Worm (Caenorhabditis elegans) whole organism, L2 larva: ENCODE data around the gene F40G9.5.

Experiments used
- F13H6.1 ChIP-seq: sonication (generic microtip); optimal IDR thresholded peaks from 2 replicates; lab custom pipeline; 2016; ENCODE audit warnings: missing genetic modification characterization, missing compliant biosample characterization
- R02D3.7 ChIP-seq: fragments of 150-350 bp; optimal IDR thresholded peaks from 2 replicates; lab custom pipeline; 2014; ENCODE audit warnings: missing biosample characterization, missing genetic modification characterization
- Y55F3AM.14 ChIP-seq: fragments of 200-800 bp; sonication (Bioruptor generic); optimal IDR thresholded peaks from 2 replicates; lab custom pipeline; 2018; ENCODE audit warnings: mild to moderate bottlenecking, missing genetic modification characterization, missing compliant biosample characterization
- ZK546.5 ChIP-seq: sonication (generic microtip); optimal IDR thresholded peaks from 2 replicates; lab custom pipeline; 2017; ENCODE audit warnings: missing biosample characterization, missing genetic modification characterization
- alr-1 ChIP-seq: fragments of 150-350 bp; optimal IDR thresholded peaks from 2 replicates; lab custom pipeline; 2014; ENCODE audit warnings: missing biosample characterization, missing genetic modification characterization
- aly-2 ChIP-seq: fragments of 150-350 bp; optimal IDR thresholded peaks from 2 replicates; lab custom pipeline; 2014; ENCODE audit warnings: missing biosample characterization, missing genetic modification characterization
- ama-1 ChIP-seq: fragments of 150-350 bp; optimal IDR thresholded peaks from 2 replicates; lab custom pipeline; 2018; ENCODE audit warnings: inconsistent platforms
- blmp-1 ChIP-seq: sonication (generic microtip); optimal IDR thresholded peaks from 2 replicates; lab custom pipeline; 2017; ENCODE audit warnings: missing genetic modification characterization, mild to moderate bottlenecking, missing compliant biosample characterization, antibody characterized with exemption, moderate library complexity; ENCODE audit not compliant: insufficient read depth
- ceh-16 ChIP-seq: fragments of 150-350 bp; optimal IDR thresholded peaks from 2 replicates; lab custom pipeline; 2014; ENCODE audit warnings: missing biosample characterization, missing genetic modification characterization
- crh-2 ChIP-seq: sonication (generic microtip); optimal IDR thresholded peaks from 2 replicates; lab custom pipeline; 2017; ENCODE audit warnings: missing biosample characterization, missing genetic modification characterization
- egl-27 ChIP-seq: sonication (generic microtip); optimal IDR thresholded peaks from 3 replicates; lab custom pipeline; 2017; ENCODE audit warnings: missing biosample characterization, missing genetic modification reagents, missing genetic modification characterization
- elt-3 ChIP-seq: sonication (generic microtip); optimal IDR thresholded peaks from 2 replicates; lab custom pipeline; 2017; ENCODE audit warnings: missing biosample characterization, missing genetic modification characterization
- fos-1 ChIP-seq: fragments of 150-350 bp; optimal IDR thresholded peaks from 2 replicates; lab custom pipeline; 2014; ENCODE audit warnings: missing biosample characterization, missing genetic modification characterization
- gmeb-1 ChIP-seq: fragments of 150-350 bp; optimal IDR thresholded peaks from 2 replicates; lab custom pipeline; 2014; ENCODE audit warnings: missing biosample characterization, missing genetic modification characterization
- lin-39 ChIP-seq: fragments of 150-350 bp; optimal IDR thresholded peaks from 2 replicates; lab custom pipeline; 2014; ENCODE audit warnings: missing biosample characterization, missing genetic modification reagents, missing genetic modification characterization
- lsy-2 ChIP-seq, 2 experiments: fragments of 150-350 bp in 1 of 2; sonication (generic microtip) in 1 of 2; optimal IDR thresholded peaks; 2 replicates each; lab custom pipeline; 2014 to 2017; ENCODE audit warnings: missing biosample characterization in 2 of 2, missing genetic modification characterization in 2 of 2
- mab-5 ChIP-seq: fragments of 150-350 bp; optimal IDR thresholded peaks from 2 replicates; lab custom pipeline; 2014; ENCODE audit warnings: missing biosample characterization, missing genetic modification characterization
- mbf-1 ChIP-seq: sonication (generic microtip); optimal IDR thresholded peaks from 2 replicates; lab custom pipeline; 2017; ENCODE audit warnings: missing biosample characterization, missing genetic modification characterization
- mdl-1 ChIP-seq, 2 experiments: fragments of 150-350 bp in 1 of 2; sonication (generic microtip) in 1 of 2; optimal IDR thresholded peaks; 2 replicates each; lab custom pipeline; 2017; ENCODE audit warnings: missing biosample characterization in 2 of 2, missing genetic modification characterization in 2 of 2
- nhr-10 ChIP-seq: sonication (generic microtip); optimal IDR thresholded peaks from 2 replicates; lab custom pipeline; 2017; ENCODE audit warnings: missing biosample characterization, missing genetic modification characterization
- nhr-11 ChIP-seq: fragments of 150-350 bp; optimal IDR thresholded peaks from 2 replicates; lab custom pipeline; 2014; ENCODE audit warnings: missing biosample characterization, missing genetic modification characterization
- nhr-129 ChIP-seq: fragments of 150-350 bp; optimal IDR thresholded peaks from 2 replicates; lab custom pipeline; 2014; ENCODE audit warnings: missing biosample characterization, missing genetic modification characterization
- nhr-23 ChIP-seq: fragments of 150-350 bp; optimal IDR thresholded peaks from 2 replicates; lab custom pipeline; 2014; ENCODE audit warnings: missing biosample characterization, missing genetic modification reagents, missing genetic modification characterization
- nhr-237 ChIP-seq: fragments of 150-350 bp; optimal IDR thresholded peaks from 2 replicates; lab custom pipeline; 2014; ENCODE audit warnings: missing biosample characterization, missing genetic modification characterization
- nhr-25 ChIP-seq: fragments of 150-350 bp; sonication (generic microtip); optimal IDR thresholded peaks from 3 replicates; lab custom pipeline; 2014; ENCODE audit warnings: missing biosample characterization, missing genetic modification characterization
- nhr-6 ChIP-seq: fragments of 150-350 bp; optimal IDR thresholded peaks from 2 replicates; lab custom pipeline; 2014; ENCODE audit warnings: missing biosample characterization, missing genetic modification characterization
- peb-1 ChIP-seq: fragments of 150-350 bp; optimal IDR thresholded peaks from 2 replicates; lab custom pipeline; 2014; ENCODE audit warnings: missing biosample characterization, missing genetic modification characterization
- sem-4 ChIP-seq: fragments of 150-350 bp; optimal IDR thresholded peaks from 2 replicates; lab custom pipeline; 2014; ENCODE audit warnings: missing biosample characterization, missing genetic modification reagents, missing genetic modification characterization
- skn-1 ChIP-seq: sonication (generic microtip); optimal IDR thresholded peaks from 2 replicates; lab custom pipeline; 2017; ENCODE audit warnings: missing biosample characterization, missing genetic modification characterization
- sma-3 ChIP-seq: sonication (generic microtip); optimal IDR thresholded peaks from 2 replicates; lab custom pipeline; 2016; ENCODE audit warnings: missing genetic modification reagents, missing genetic modification characterization, missing compliant biosample characterization
- sma-9 ChIP-seq, 2 experiments: fragments of 150-350 bp in 1 of 2; sonication (generic microtip) in 1 of 2; optimal IDR thresholded peaks; 2 replicates each; lab custom pipeline; 2014 to 2016; ENCODE audit warnings: missing genetic modification characterization in 2 of 2, mild to moderate bottlenecking in 1 of 2, missing biosample characterization in 1 of 2, missing compliant biosample characterization in 1 of 2, missing genetic modification reagents in 1 of 2, moderate library complexity in 1 of 2
- snpc-4 ChIP-seq: fragments of 150-350 bp; optimal IDR thresholded peaks from 2 replicates; lab custom pipeline; 2014; ENCODE audit warnings: missing biosample characterization, missing genetic modification characterization
- unc-39 ChIP-seq: fragments of 150-350 bp; optimal IDR thresholded peaks from 2 replicates; lab custom pipeline; 2014; ENCODE audit warnings: missing biosample characterization, missing genetic modification characterization
- unc-55 ChIP-seq: fragments of 150-350 bp; sonication (generic microtip); optimal IDR thresholded peaks from 3 replicates; lab custom pipeline; 2014; ENCODE audit warnings: missing biosample characterization, missing genetic modification reagents, missing genetic modification characterization
- zag-1 ChIP-seq: fragments of 150-350 bp; optimal IDR thresholded peaks from 2 replicates; lab custom pipeline; 2014; ENCODE audit warnings: missing biosample characterization, missing genetic modification characterization
- ztf-11 ChIP-seq: sonication (generic microtip); optimal IDR thresholded peaks from 2 replicates; lab custom pipeline; 2017; ENCODE audit warnings: missing biosample characterization, missing genetic modification characterization
- ztf-4 ChIP-seq: fragments of 150-350 bp; optimal IDR thresholded peaks from 2 replicates; lab custom pipeline; 2014; ENCODE audit warnings: missing biosample characterization, missing genetic modification characterization

Gene F40G9.5

DNA sequence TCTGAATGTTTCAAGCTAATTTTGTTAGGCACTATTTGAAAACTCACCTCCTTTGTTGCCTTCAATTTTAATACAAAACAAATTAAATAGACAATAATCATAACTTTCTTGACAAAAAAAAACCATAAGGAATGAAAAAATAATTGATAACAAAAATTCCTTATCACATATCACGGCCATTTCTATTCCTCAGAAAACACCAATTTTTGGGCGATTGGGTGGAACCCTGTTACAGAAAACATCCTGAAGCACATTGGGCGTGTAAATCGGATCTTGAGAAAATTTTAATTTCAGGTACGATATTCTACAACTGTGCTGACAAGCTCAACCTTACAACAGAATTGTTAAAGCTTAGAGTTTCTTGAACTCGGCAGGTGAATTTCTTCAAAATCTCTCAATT, 16.3 kb upstream of the F40G9.5 start, which contains the start of gene F40G9.8:
Gene F40G9.8, minus strand, starts transcription at position 101 of the 400 bp plus-strand sequence.
- no peak for TF ChIP-seq ztf-11 (tag; lab: Kevin White, UChicago)
- no peak for TF ChIP-seq alr-1
- TF ChIP-seq nhr-23 (tag; lab: Kevin White, UChicago): no peak
- no peak for TF ChIP-seq F13H6.1 (tag; lab: Kevin White, UChicago)
- TF ChIP-seq nhr-10 (tag; lab: Kevin White, UChicago): no peak
- TF ChIP-seq mab-5 (tag; lab: Kevin White, UChicago): no peak
- no peak for TF ChIP-seq zag-1 (tag; lab: Kevin White, UChicago)
- TF ChIP-seq egl-27 (tag; lab: Kevin White, UChicago): no peak
- no peak for TF ChIP-seq ztf-4
- no peak for TF ChIP-seq mdl-1 (tag; optimal IDR thresholded peaks at IDR 0.05; lab: Kevin White, UChicago)
- TF ChIP-seq sem-4 (tag; lab: Kevin White, UChicago): no peak
- no peak for TF ChIP-seq nhr-237
- no peak for TF ChIP-seq nhr-25 (tag; lab: Kevin White, UChicago)
- no peak for TF ChIP-seq lin-39
- no peak for TF ChIP-seq nhr-6 (tag; lab: Kevin White, UChicago)
- TF ChIP-seq unc-39 (tag; lab: Kevin White, UChicago): no peak
- no peak for TF ChIP-seq ZK546.5 (tag; lab: Kevin White, UChicago)
- TF ChIP-seq snpc-4: no peak
- no peak for TF ChIP-seq skn-1 (tag; lab: Kevin White, UChicago)

DNA sequence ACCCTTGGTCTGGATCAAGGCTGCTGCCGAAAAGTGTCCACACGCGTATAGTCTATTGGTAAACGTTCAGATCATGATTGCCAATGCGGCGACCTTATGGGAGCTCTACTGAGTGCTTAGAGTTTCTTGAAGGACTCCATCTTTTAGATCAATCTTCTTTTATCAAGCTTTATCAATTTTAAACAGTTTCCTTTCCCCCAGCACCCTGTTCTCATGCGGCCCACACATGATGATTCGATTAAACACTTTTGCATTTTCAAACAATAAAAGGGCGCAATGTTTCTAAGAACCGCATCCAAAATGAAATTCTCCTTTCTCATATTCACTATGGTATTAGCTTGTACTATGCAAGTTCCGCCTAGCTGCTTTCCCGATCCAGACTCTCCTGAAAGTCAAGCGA, 15.7 kb upstream of the F40G9.5 start, which contains the start of gene F40G9.7:
Gene F40G9.7, plus strand, starts transcription at position 301 of the 400 bp plus-strand sequence.
- TF ChIP-seq mab-5 (tag; lab: Kevin White, UChicago) (no peak), nhr-129 (no peak), nhr-6 (tag; lab: Kevin White, UChicago) (no peak), sma-3 (GFP tag; lab: Kevin White, UChicago) (no peak), elt-3 (tag; lab: Kevin White, UChicago) (no peak), snpc-4 (no peak), sem-4 (tag; lab: Kevin White, UChicago) (no peak), lsy-2 (tag; optimal IDR thresholded peaks at IDR 0.05; lab: Kevin White, UChicago) (no peak), unc-55 (no peak), F13H6.1 (tag; lab: Kevin White, UChicago) (no peak), skn-1 (tag; lab: Kevin White, UChicago) (no peak), blmp-1 (no peak)

DNA sequence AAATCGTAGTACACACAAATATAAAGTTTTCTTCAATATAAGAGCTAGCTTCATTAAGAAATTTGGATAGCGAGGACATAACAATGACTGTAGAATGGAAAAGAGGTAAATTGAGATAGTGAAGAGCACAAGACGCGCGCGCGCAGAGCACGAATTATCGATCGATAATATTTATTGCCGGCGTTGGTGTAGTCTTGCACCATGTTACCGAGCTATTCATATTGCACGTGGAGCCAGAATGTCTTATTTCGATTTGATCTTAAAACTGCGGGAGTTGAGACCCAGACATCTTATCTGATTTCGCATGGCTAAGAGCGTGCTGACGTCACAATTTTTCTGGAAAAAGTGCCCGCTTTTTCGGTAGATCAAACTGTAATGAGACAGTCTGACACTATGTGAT, 11.6 kb upstream of the F40G9.5 start, which contains the start of gene F40G9.18:
Gene F40G9.18, minus strand, starts transcription at position 101 of the 400 bp plus-strand sequence.
- TF ChIP-seq sma-9 (GFP tag; optimal IDR thresholded peaks at IDR 0.05; lab: Kevin White, UChicago): no peak
- TF ChIP-seq sma-9 (tag; optimal IDR thresholded peaks at IDR 0.05; lab: Kevin White, UChicago): no peak
- no peak for TF ChIP-seq crh-2 (tag; lab: Kevin White, UChicago)

DNA sequence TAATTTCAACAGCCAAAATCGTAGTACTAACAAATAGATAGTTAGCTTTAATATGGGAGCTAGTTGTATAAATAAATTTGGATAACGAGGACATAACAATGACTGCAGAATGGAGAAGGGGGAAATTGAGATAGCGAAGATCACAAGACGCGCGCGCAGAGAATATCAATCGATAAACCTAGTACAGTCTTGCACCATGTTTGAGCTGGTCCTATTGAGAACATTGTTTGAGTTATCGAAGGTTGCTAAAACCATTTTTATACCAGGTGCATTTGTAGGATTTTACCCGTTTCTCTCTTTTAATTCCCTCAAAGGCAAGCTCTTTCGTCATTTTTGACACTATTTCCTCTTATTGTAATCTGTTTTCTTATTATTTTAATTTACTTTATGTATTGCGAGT, 9.4 kb upstream of the F40G9.5 start, which contains the start of the genes F40G9.9 and F40G9.12:
Gene F40G9.9, minus strand, starts transcription at position 101 of the 400 bp plus-strand sequence.
Gene F40G9.12, plus strand, starts transcription at position 231 of the 400 bp plus-strand sequence.
- TF ChIP-seq blmp-1 (no peak), ceh-16 (tag; lab: Kevin White, UChicago) (no peak), alr-1 (no peak), gmeb-1 (tag; lab: Kevin White, UChicago) (no peak), lsy-2 (tag; optimal IDR thresholded peaks at IDR 0.05; lab: Kevin White, UChicago) (no peak), peb-1 (tag; lab: Kevin White, UChicago) (no peak), aly-2 (tag; lab: Kevin White, UChicago) (no peak), F13H6.1 (tag; lab: Kevin White, UChicago) (no peak), skn-1 (tag; lab: Kevin White, UChicago) (no peak), Y55F3AM.14 (GFP tag; lab: Kevin White, UChicago) (no peak), lin-39 (no peak), mbf-1 (tag; lab: Kevin White, UChicago) (no peak), ama-1 (lab: Kevin White, UChicago) (no peak), sma-3 (GFP tag; lab: Kevin White, UChicago) (no peak), fos-1 (tag; lab: Kevin White, UChicago) (no peak), nhr-11 (tag; lab: Kevin White, UChicago) (no peak), R02D3.7 (tag; lab: Kevin White, UChicago) (no peak), crh-2 (tag; lab: Kevin White, UChicago) (no peak), snpc-4 (no peak)
